Worm (Caenorhabditis elegans): ENCODE measurements around the gene enu-3.2.
"Not testable (repeated sequence)": the region's sequence is repeated elsewhere in the genome, so short reads cannot be mapped to it uniquely, and the experiment has no call there.

Gene enu-3.2

DNA sequence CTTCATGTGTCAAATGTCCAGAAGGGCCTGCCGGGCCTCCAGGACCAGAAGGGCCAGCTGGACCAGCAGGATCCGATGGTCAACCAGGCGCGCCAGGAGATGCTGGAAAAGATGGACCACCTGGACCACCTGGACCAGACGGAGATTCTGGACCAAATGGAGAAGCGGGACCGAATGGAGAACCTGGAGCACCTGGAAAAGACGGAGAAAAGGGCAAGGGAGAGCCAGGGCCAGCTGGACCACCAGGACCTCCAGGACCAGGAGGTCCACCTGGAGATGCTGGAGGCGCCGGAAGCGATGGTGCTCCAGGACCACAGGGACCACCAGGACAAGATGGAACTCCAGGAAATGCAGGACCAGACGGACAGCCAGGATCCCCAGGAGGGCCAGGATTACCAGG is 36.4 kb downstream of the enu-3.2 start:
- TF ChIP-seq W03F9.2 (tag; optimal IDR thresholded peaks at IDR 0.05) = no peak
- no peak for TF ChIP-seq dao-5 (tag; optimal IDR thresholded peaks at IDR 0.05)
- TF ChIP-seq him-1 (tag; optimal IDR thresholded peaks at IDR 0.05) = no peak

ce11 chrIII:4748109-4748508 is 36.9 kb downstream of the enu-3.2 start, which contains the start of gene col-89:
Gene col-89 (plus strand): TSS chrIII:4748127.
- TF ChIP-seq him-1 (tag; optimal IDR thresholded peaks at IDR 0.05) = no peak
- TF ChIP-seq W03F9.2 (tag; optimal IDR thresholded peaks at IDR 0.05) = no peak
- TF ChIP-seq dao-5 (tag; optimal IDR thresholded peaks at IDR 0.05) = no peak

DNA sequence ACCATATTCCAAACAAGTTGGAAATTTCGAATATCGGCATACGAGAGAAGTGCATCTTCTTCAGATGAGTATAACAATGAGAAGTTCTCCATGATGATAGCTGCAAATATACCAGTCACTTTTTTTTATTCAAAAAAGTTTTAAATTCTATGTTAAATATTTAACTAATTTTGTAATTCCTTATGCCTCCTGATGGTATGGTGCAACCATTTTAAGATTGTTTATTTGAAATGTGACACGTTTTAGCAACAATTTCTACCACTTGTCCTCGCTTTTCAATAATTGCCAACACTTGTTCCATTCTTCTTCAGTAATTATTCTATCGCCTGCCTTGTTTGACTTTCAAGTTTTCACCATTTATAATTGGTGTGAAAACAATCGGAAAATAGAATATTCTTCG is 39.1 kb downstream of the enu-3.2 start, which contains the start of gene F17C8.6:
TSS of gene F17C8.6 (minus strand) at position 101 of the 400 bp plus-strand sequence.
- TF ChIP-seq dao-5 (tag; optimal IDR thresholded peaks at IDR 0.05) (no peak), W03F9.2 (tag; optimal IDR thresholded peaks at IDR 0.05) (no peak), him-1 (tag; optimal IDR thresholded peaks at IDR 0.05) (no peak)

DNA sequence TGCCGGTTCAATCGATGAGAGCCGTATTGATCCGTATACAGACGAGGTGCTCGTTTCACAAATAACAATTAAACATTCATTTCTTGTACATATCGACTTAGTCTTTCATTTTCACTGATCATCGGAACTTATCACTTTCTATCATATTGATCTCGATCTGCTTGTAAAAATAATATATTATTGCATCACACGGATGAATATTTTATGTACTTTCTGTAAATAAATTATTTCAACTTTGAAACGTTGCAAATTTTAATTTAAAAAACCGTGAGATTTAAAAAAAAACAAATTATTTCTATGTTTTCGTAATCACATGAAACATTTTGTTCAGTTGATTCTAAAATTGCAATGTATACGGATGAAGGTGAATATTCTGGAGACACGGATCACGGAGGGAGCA is 42.4 kb downstream of the enu-3.2 start, which contains the start of gene twk-6:
TSS of gene twk-6 (plus strand) at position 301 of the 400 bp plus-strand sequence.
- not testable (repeated sequence) for TF ChIP-seq him-1, dao-5, W03F9.2 (tag; optimal IDR thresholded peaks at IDR 0.05)

DNA sequence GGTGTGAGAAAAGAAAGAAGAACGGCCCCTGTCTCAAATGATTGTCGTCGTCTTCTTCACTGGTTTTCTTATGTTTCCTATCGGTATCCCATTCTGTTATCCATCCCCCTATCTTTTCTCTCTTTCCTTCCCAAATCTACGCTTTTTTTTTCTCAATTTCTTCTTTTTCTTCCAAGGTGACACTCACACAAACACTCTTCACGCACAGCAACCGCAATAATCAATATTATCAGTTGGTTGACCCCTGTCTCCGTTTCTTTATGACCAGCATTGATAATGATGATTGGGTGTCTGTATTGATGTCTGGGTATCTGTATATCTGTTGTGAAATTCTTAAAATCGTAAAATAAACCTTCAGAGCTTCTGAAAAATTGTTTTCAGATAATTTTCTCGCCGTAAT is 44.2 kb downstream of the enu-3.2 start:
- TF ChIP-seq dao-5 (tag; optimal IDR thresholded peaks at IDR 0.05) (no peak), W03F9.2 (tag; optimal IDR thresholded peaks at IDR 0.05) (peak; percentile 8), him-1 (tag; optimal IDR thresholded peaks at IDR 0.05) (no peak)

DNA sequence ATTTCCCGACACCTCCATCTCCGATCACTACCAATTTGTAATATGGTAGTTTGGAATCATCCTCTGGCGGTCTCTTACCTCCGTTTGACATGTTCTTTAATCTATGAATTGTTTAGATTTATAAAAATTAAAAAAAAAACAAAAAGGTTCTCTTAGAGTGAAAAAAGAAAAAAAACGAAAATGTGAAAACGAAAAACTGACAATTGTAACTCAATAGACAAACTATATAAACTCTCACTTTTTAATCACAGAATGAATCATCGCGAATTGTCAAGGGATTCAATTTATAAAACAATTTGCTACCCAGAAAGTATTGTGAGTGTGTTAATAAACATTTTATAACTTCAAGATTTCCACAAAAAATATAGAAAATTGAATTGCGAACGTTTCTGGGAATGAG is 45.1 kb downstream of the enu-3.2 start, which contains the start of gene ras-2:
TSS of gene ras-2 (minus strand) at position 101 of the 400 bp plus-strand sequence.
- TF ChIP-seq W03F9.2 (tag; optimal IDR thresholded peaks at IDR 0.05) = no peak
- no peak for TF ChIP-seq him-1 (tag; optimal IDR thresholded peaks at IDR 0.05)
- TF ChIP-seq dao-5 (tag; optimal IDR thresholded peaks at IDR 0.05) = no peak

ce11 chrIII:4735443-4735842 is 49.6 kb downstream of the enu-3.2 start, which contains the start of gene F17C8.7:
Gene F17C8.7 (plus strand): TSS chrIII:4735743.
- TF ChIP-seq dao-5 (tag; optimal IDR thresholded peaks at IDR 0.05) (no peak), him-1 (tag; optimal IDR thresholded peaks at IDR 0.05) (no peak), W03F9.2 (tag; optimal IDR thresholded peaks at IDR 0.05) (no peak)

DNA sequence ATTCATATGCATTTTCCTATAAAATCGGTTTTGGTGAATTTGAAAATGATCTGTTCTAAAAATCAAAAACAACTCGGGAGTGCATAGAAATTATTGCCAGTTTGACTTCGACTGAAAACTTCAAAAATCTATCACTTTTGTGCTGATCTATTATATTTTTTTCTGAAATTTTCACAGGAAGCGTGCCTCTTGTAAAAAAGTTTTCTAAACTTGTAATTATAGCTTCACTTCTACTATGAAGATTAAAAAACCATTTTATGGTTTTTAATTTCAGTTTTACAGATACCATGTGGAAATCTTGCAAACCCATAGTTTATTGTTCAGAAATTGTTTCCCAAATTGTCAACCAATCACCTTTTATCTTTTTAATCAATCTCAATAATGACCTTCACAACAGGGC is 51.0 kb downstream of the enu-3.2 start, which contains the start of gene F17C8.9:
TSS of gene F17C8.9 (plus strand) at position 301 of the 400 bp plus-strand sequence.
- TF ChIP-seq him-1 (tag; optimal IDR thresholded peaks at IDR 0.05) (no peak), dao-5 (tag; optimal IDR thresholded peaks at IDR 0.05) (no peak), W03F9.2 (tag; optimal IDR thresholded peaks at IDR 0.05) (no peak)

Measured in whole organism, L4/young adult.